Worm (Caenorhabditis elegans): ENCODE results near the gene C01G6.2.
A peak's percentile ranks its signal among the peaks of the same experiment; 100 is the strongest.

C01G6.2 gene

ce11 chrII:9266755-9267154, at the start of gene C01G6.2:
Gene C01G6.2 (plus strand): TSS chrII:9267055.
- no peak for TF ChIP-seq duxl-1 (tag; optimal IDR thresholded peaks at IDR 0.05; ENCODE audit: poor library complexity)
- TF ChIP-seq unc-62 (GFP tag; optimal IDR thresholded peaks at IDR 0.05 in 1 of 2) = peak in 1 of 2 experiments; percentile 17
- TF ChIP-seq unc-62 (tag; optimal IDR thresholded peaks at IDR 0.05) = no peak

- TF ChIP-seq ctbp-1 (GFP tag; IDR thresholded peaks at IDR 0.05) = no peak
- no peak for TF ChIP-seq nhr-41 (GFP tag; IDR thresholded peaks at IDR 0.05)
- 0 out of 2 replicates have a peak, but pooled peaks have one; percentile 4 for TF ChIP-seq lin-38 (GFP tag; IDR thresholded peaks at IDR 0.05)
- TF ChIP-seq pha-4 (GFP tag; IDR thresholded peaks at IDR 0.05) = no peak
- TF ChIP-seq pha-4 (tag; optimal IDR thresholded peaks at IDR 0.05) = no peak
- no peak for TF ChIP-seq ces-1 (GFP tag; optimal IDR thresholded peaks at IDR 0.05)
- no peak for TF ChIP-seq Y105C5A.15 (GFP tag; IDR thresholded peaks at IDR 0.05)
- no peak for TF ChIP-seq zip-2 (tag; optimal IDR thresholded peaks at IDR 0.05)
Measured at ce11 chrII:9222969-9223368, 43.9 kb upstream of the C01G6.2 start, which contains the start of gene ZK1067.3. Gene ZK1067.3 (plus strand): TSS chrII:9223269.

ce11 chrII:9227134-9227533, 39.7 kb upstream of the C01G6.2 start, which contains the start of gene abu-14:
Gene abu-14 (minus strand): TSS chrII:9227214.
- TF ChIP-seq unc-62 (GFP tag; optimal IDR thresholded peaks at IDR 0.05 in 1 of 2) = no peak
- no peak for TF ChIP-seq unc-62 (tag; optimal IDR thresholded peaks at IDR 0.05)
- no peak for TF ChIP-seq daf-12 (tag; optimal IDR thresholded peaks at IDR 0.05)
- 0 out of 2 replicates have a peak, but pooled peaks have one; percentile 6 for TF ChIP-seq egl-43 (GFP tag; IDR thresholded peaks at IDR 0.05)
- TF ChIP-seq set-16 (GFP tag; IDR thresholded peaks at IDR 0.05) = peak; percentile 86

ce11 chrII:9231240-9231639, 35.6 kb upstream of the C01G6.2 start, which contains the start of gene gst-13:
Gene gst-13 (plus strand): TSS chrII:9231457.
- TF ChIP-seq Y105C5A.15 (GFP tag; IDR thresholded peaks at IDR 0.05) = no peak
- peak; percentile 86 for TF ChIP-seq mxl-3 (GFP tag; optimal IDR thresholded peaks at IDR 0.05)
- no peak for TF ChIP-seq aha-1 (tag)
- peak; percentile 34; the same call in 1 of the 2 replicates for TF ChIP-seq php-3 (GFP tag; IDR thresholded peaks at IDR 0.05)
- peak; percentile 74 for TF ChIP-seq dve-1 (tag; optimal IDR thresholded peaks at IDR 0.05; ENCODE audit: insufficient read depth)
- peak; percentile 92 for TF ChIP-seq pqm-1 (tag; optimal IDR thresholded peaks at IDR 0.05)
- no peak for TF ChIP-seq ama-1 (optimal IDR thresholded peaks at IDR 0.05)
- TF ChIP-seq zip-11 (GFP tag; IDR thresholded peaks at IDR 0.05) = no peak
- TF ChIP-seq daf-16 (GFP tag; optimal IDR thresholded peaks at IDR 0.05) = no peak
- TF ChIP-seq daf-16 (tag; optimal IDR thresholded peaks at IDR 0.05) = peak; percentile 84
- no peak for TF ChIP-seq gei-8 (GFP tag; optimal IDR thresholded peaks at IDR 0.05)
- TF ChIP-seq snpc-4 (tag; optimal IDR thresholded peaks at IDR 0.05) = no peak
- TF ChIP-seq dmd-6 (GFP tag; IDR thresholded peaks at IDR 0.05) = peak; percentile 84
- TF ChIP-seq ceh-62 (tag; optimal IDR thresholded peaks at IDR 0.05) = no peak
- TF ChIP-seq nhr-28 (tag; optimal IDR thresholded peaks at IDR 0.05) = peak; percentile 82
- TF ChIP-seq mdl-1 (tag; optimal IDR thresholded peaks at IDR 0.05) = peak in 1 of 2 experiments; percentile 46
- peak; percentile 85 for TF ChIP-seq hlh-11 (tag; optimal IDR thresholded peaks at IDR 0.05)
- peak; percentile 18 for TF ChIP-seq nhr-48 (tag; optimal IDR thresholded peaks at IDR 0.05)
- TF ChIP-seq nhr-77 (tag; optimal IDR thresholded peaks at IDR 0.05) = peak; percentile 66
- no peak for TF ChIP-seq ceh-32 (tag; optimal IDR thresholded peaks at IDR 0.05; ENCODE audit: poor library complexity)
- TF ChIP-seq unc-62 (GFP tag; optimal IDR thresholded peaks at IDR 0.05 in 1 of 2) = peak in 1 of 2 experiments; percentile 35
- no peak for TF ChIP-seq unc-62 (tag; optimal IDR thresholded peaks at IDR 0.05)

- TF ChIP-seq dmd-9 (GFP tag; IDR thresholded peaks at IDR 0.05) = no peak
Measured at ce11 chrII:9232493-9232892, 34.4 kb upstream of the C01G6.2 start.
